Fruit fly (Drosophila melanogaster) whole organism, prepupa: Measurements from ENCODE around the gene BthD.

Experiments
- CG8119 ChIP-seq: fragments of 200-800 bp; sonication (Bioruptor generic); IDR thresholded peaks from 3 replicates; pipeline ENCODE4 v1.3.6; 2022; ENCODE audit warnings: missing biosample characterization, missing genetic modification characterization
- CG8319 ChIP-seq: fragments of 200-800 bp; sonication (Bioruptor generic); optimal IDR thresholded peaks from 3 replicates; lab custom pipeline; 2016; ENCODE audit warnings: missing biosample characterization, missing genetic modification characterization
- CG9139 ChIP-seq: fragments of 200-800 bp; sonication (Bioruptor generic); optimal IDR thresholded peaks from 3 replicates; lab custom pipeline; 2017; ENCODE audit warnings: missing biosample characterization, mild to moderate bottlenecking, missing genetic modification characterization
- Eip93F ChIP-seq: fragments of 200-800 bp; sonication (Bioruptor generic); optimal IDR thresholded peaks from 2 replicates; lab custom pipeline; 2016; ENCODE audit warnings: missing biosample characterization, mild to moderate bottlenecking, missing genetic modification characterization
- Gug ChIP-seq: fragments of 200-800 bp; sonication (Bioruptor generic); IDR thresholded peaks from 2 replicates; pipeline ENCODE4 v1.3.6; 2022; ENCODE audit warnings: missing biosample characterization, missing genetic modification characterization
- Lpt ChIP-seq: fragments of 200-800 bp; sonication (Bioruptor generic); optimal IDR thresholded peaks from 3 replicates; lab custom pipeline; 2016; ENCODE audit warnings: missing biosample characterization, missing genetic modification characterization
- OdsH ChIP-seq: fragments of 200-800 bp; sonication (Bioruptor generic); optimal IDR thresholded peaks from 3 replicates; lab custom pipeline; 2016; ENCODE audit warnings: missing biosample characterization, missing genetic modification characterization
- Sox15 ChIP-seq: fragments of 200-800 bp; sonication (Bioruptor generic); optimal IDR thresholded peaks from 3 replicates; lab custom pipeline; 2016; ENCODE audit warnings: missing biosample characterization, missing genetic modification characterization
- acj6 ChIP-seq: fragments of 200-800 bp; sonication (Bioruptor generic); optimal IDR thresholded peaks from 3 replicates; lab custom pipeline; 2016; ENCODE audit warnings: missing biosample characterization, missing genetic modification characterization
- cyc ChIP-seq: fragments of 200-800 bp; sonication (Bioruptor generic); optimal IDR thresholded peaks from 3 replicates; lab custom pipeline; 2016; ENCODE audit warnings: missing biosample characterization, missing genetic modification characterization
- fd59A ChIP-seq: fragments of 200-800 bp; sonication (Bioruptor generic); optimal IDR thresholded peaks from 2 replicates; lab custom pipeline; 2017; ENCODE audit warnings: missing biosample characterization, mild to moderate bottlenecking, missing genetic modification characterization, missing genetic modification reagents
- fkh ChIP-seq: fragments of 200-800 bp; sonication (Bioruptor generic); optimal IDR thresholded peaks from 3 replicates; lab custom pipeline; 2017; ENCODE audit warnings: missing biosample characterization, mild to moderate bottlenecking, missing genetic modification characterization, moderate library complexity
- pdm3 ChIP-seq: fragments of 200-800 bp; sonication (Bioruptor generic); optimal IDR thresholded peaks from 3 replicates; lab custom pipeline; 2016; ENCODE audit warnings: missing biosample characterization, missing genetic modification characterization
- topi ChIP-seq: fragments of 200-800 bp; sonication (Bioruptor generic); optimal IDR thresholded peaks from 3 replicates; lab custom pipeline; 2016; ENCODE audit warnings: missing biosample characterization, missing genetic modification characterization

DNA sequence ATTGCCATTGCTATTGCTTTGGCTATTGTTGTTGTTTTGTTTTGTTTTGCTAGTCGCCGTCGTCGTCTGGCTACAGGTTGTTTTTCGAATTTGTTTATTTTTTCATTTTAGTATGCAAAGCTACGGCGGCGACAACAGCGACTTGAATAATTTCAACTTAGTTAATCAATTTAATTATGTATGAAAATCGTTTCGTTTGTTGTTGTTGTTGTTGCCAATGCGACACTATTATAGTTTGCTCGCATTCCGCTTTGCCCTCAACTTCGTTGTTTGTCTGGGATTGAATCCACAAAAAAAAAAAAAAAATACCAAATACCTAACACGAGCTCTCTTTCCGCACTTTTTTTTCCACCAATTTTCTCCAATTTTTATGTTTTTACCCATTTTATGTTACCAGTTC lies 15.9 kb downstream of the BthD start:
- TF ChIP-seq topi (GFP tag; lab: Kevin White, UChicago) (no peak), fd59A (GFP tag; lab: Kevin White, UChicago) (no peak), Gug (no peak), CG8119 (GFP tag; lab: Robert Waterston, UW) (no peak), fkh (GFP tag; lab: Kevin White, UChicago) (no peak), cyc (GFP tag; lab: Kevin White, UChicago) (no peak), CG9139 (GFP tag; lab: Kevin White, UChicago) (no peak), OdsH (GFP tag; lab: Kevin White, UChicago) (no peak), CG8319 (GFP tag; lab: Kevin White, UChicago) (no peak), Sox15 (GFP tag; lab: Kevin White, UChicago) (no peak), pdm3 (GFP tag; lab: Kevin White, UChicago) (no peak), acj6 (GFP tag; lab: Kevin White, UChicago) (no peak), Lpt (GFP tag; lab: Kevin White, UChicago) (no peak), Eip93F (GFP tag; lab: Kevin White, UChicago) (no peak)
